Fruit fly (Drosophila melanogaster) S2 (cell line): ENCODE results near the gene CG12773.

Source experiments
- CG8478 ChIP-seq: fragments of >200 bp; optimal IDR thresholded peaks from 2 replicates; lab custom pipeline; 2018
- CTCF ChIP-seq, 2 experiments: fragments of >200 bp; optimal IDR thresholded peaks; 2 replicates each; lab custom pipeline; 2018

DNA sequence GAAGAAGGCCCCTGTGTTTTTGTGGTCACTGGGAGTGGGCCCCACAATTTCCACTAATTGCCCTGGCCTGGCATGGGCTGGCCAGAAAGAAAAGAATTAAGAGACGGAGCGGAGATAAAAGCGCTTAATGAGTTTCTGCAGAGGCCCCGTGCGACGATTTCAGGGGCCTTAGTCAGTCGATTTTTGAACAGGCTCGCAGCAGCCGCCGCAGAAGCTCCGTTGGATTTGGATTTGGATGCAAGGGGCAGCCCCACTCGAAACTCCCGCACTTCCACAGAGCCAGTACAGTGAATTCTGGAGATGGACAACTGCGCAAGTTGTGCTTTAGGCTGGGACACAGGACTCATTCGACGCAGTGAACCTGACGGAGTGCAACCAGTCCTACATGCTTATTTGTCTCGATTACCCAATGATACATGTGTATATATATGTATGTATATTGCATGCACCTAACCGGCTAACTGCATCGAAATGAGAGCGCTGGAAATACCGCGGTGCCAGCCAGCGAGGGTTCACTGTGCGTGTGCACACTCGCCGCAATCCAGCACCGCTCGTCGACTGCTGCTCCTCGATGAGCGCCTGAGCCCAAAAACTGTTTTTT is 44.8 kb upstream of the CG12773 start:
- TF ChIP-seq CG8478, result no peak
- TF ChIP-seq CTCF (optimal IDR thresholded peaks at IDR 0.05; lab: Kevin White, UChicago), result no peak
